Worm (Caenorhabditis elegans): Measurements from ENCODE around the gene cct-8.
A peak's percentile ranks its signal among the peaks of the same experiment; 100 is the strongest.

The cct-8 gene

DNA sequence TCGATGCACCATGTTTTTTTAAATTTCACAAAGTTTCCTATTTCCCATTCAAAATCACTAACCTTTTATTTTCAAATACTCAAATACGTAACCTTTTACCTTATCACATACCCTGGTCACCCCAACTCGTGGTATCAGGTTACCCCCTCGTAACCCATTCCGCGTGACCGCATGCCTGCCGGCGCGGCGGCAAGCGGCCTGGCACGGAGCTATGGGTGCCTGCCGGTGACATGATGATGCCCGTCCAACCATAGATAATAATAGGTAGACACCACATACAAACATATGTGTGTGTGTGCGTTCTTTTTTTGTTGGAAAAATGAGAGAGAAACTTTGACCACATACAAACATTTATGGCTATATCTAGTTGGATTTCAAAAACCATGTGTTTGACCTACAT is 28.2 kb downstream of the cct-8 start (continued):
- TF ChIP-seq ceh-20 (GFP tag; IDR thresholded peaks at IDR 0.05) (no peak), attf-4 (tag; optimal IDR thresholded peaks at IDR 0.05) (no peak), lin-39 (tag; optimal IDR thresholded peaks at IDR 0.05) (no peak), nhr-28 (tag; optimal IDR thresholded peaks at IDR 0.05) (no peak), mdt-29 (GFP tag; IDR thresholded peaks at IDR 0.05) (no peak)

DNA sequence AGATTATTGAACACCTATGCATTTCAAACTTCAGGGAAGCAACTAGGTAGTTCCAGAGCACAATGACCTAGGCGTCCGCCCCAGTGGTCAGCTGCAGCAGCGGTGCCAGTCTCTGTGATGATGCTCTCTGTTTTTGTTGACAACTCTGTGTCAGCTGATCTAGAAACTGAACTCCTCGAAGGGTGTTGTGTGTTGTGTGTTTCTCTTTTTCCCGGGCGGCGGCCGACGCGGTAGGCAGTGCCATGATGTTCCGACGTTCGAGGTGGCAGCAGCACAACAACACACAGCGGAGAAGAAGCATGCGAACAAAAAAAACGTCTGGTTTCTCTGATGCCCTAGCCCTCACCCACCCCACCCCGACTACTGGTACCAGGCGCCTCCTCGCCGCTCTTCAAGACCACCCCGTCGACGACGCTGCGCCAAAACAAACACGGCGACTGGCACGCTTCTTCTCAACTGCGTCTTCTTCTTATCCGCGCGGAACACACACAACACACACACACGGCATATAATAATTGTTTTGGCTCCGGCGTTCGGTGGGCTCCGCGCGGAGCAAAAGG is 29.4 kb downstream of the cct-8 start:
- TF ChIP-seq daf-12 (tag; optimal IDR thresholded peaks at IDR 0.05) (no peak), daf-8 (GFP tag; IDR thresholded peaks at IDR 0.05) (no peak), F10B5.3 (tag; optimal IDR thresholded peaks at IDR 0.05) (no peak), nhr-42 (GFP tag; IDR thresholded peaks at IDR 0.05) (peak; percentile 30; the same call in 1 of the 2 replicates), rbr-2 (tag; optimal IDR thresholded peaks at IDR 0.05) (peak; percentile 20), fos-1 (tag; optimal IDR thresholded peaks at IDR 0.05) (no peak), unc-39 (tag; optimal IDR thresholded peaks at IDR 0.05) (no peak), aha-1 (tag) (peak; percentile 46), pha-4 (GFP tag; IDR thresholded peaks at IDR 0.05) (peak; percentile 26; the same call in 1 of the 2 replicates), pha-4 (tag; optimal IDR thresholded peaks at IDR 0.05) (no peak), ceh-82 (tag; optimal IDR thresholded peaks at IDR 0.05) (no peak), dpl-1 (GFP tag; optimal IDR thresholded peaks at IDR 0.05) (no peak), ZK546.5 (tag; optimal IDR thresholded peaks at IDR 0.05) (no peak), attf-4 (tag; optimal IDR thresholded peaks at IDR 0.05) (no peak), mes-2 (tag; optimal IDR thresholded peaks at IDR 0.05; ENCODE audit: poor library complexity, severe bottlenecking) (no peak), hlh-11 (tag; optimal IDR thresholded peaks at IDR 0.05) (peak; percentile 85), madf-9 (GFP tag; conservative IDR thresholded peaks at IDR 0.05) (no peak), daf-16 (GFP tag; optimal IDR thresholded peaks at IDR 0.05) (peak in 1 of 2 experiments; percentile 92), daf-16 (tag; optimal IDR thresholded peaks at IDR 0.05) (peak; percentile 77), jun-1 (tag; optimal IDR thresholded peaks at IDR 0.05) (no peak), tag-97 (GFP tag; IDR thresholded peaks at IDR 0.05) (no peak), lir-3 (tag; optimal IDR thresholded peaks at IDR 0.05) (no peak), F37D6.2 (tag; optimal IDR thresholded peaks at IDR 0.05) (peak; percentile 3), hlh-30 (tag; optimal IDR thresholded peaks at IDR 0.05; ENCODE audit: insufficient read depth) (peak; percentile 19), nhr-11 (tag; optimal IDR thresholded peaks at IDR 0.05) (no peak), nhr-77 (tag; optimal IDR thresholded peaks at IDR 0.05) (no peak), snpc-4 (tag; optimal IDR thresholded peaks at IDR 0.05) (no peak), lin-38 (GFP tag; IDR thresholded peaks at IDR 0.05) (no peak), unc-62 (GFP tag; optimal IDR thresholded peaks at IDR 0.05 in 1 of 2) (peak in 1 of 2 experiments; percentile 61), unc-62 (tag; optimal IDR thresholded peaks at IDR 0.05) (no peak), nhr-25 (tag; optimal IDR thresholded peaks at IDR 0.05; ENCODE audit: borderline replicate concordance, insufficient read depth) (no peak), pqm-1 (tag; optimal IDR thresholded peaks at IDR 0.05) (no peak), unc-130 (GFP tag; optimal IDR thresholded peaks at IDR 0.05) (no peak), mdl-1 (tag; optimal IDR thresholded peaks at IDR 0.05) (peak in 1 of 2 experiments; percentile 66), snpc-1.2 (GFP tag; IDR thresholded peaks at IDR 0.05) (no peak), egl-43 (GFP tag; IDR thresholded peaks at IDR 0.05) (0 out of 2 replicates have a peak, but pooled peaks have one; percentile 30), hif-1 (tag; optimal IDR thresholded peaks at IDR 0.05) (peak in 1 of 2 experiments; percentile 39), set-16 (GFP tag; IDR thresholded peaks at IDR 0.05) (peak; percentile 82), nhr-111 (GFP tag; optimal IDR thresholded peaks at IDR 0.05) (no peak), php-3 (GFP tag; IDR thresholded peaks at IDR 0.05) (0 out of 2 replicates have a peak, but pooled peaks have one; percentile 7), hmg-1.1 (GFP tag; IDR thresholded peaks at IDR 0.05) (0 out of 2 replicates have a peak, but pooled peaks have one; percentile 22)

All from whole organism, L4 larva.